Fruit fly (Drosophila melanogaster) whole organism, prepupa: ENCODE results near the gene CAH7.

ENCODE experiments used
- CG1621 ChIP-seq: fragments of 200-800 bp; sonication (Bioruptor generic); optimal IDR thresholded peaks from 3 replicates; lab custom pipeline; 2018; ENCODE audit warnings: missing biosample characterization, mild to moderate bottlenecking, missing genetic modification characterization
- CG34406 ChIP-seq: fragments of 200-800 bp; sonication (Bioruptor generic); optimal IDR thresholded peaks from 3 replicates; lab custom pipeline; 2016; ENCODE audit warnings: missing biosample characterization, missing genetic modification characterization
- CG6163 ChIP-seq: fragments of 200-800 bp; sonication (Bioruptor generic); IDR thresholded peaks from 3 replicates; pipeline ENCODE4 v1.3.6; 2022; ENCODE audit warnings: missing biosample characterization, missing genetic modification characterization
- CG6792 ChIP-seq: fragments of 200-800 bp; sonication (Bioruptor generic); optimal IDR thresholded peaks from 3 replicates; lab custom pipeline; 2016; ENCODE audit warnings: missing biosample characterization, missing genetic modification characterization
- CG8632 ChIP-seq: fragments of 200-800 bp; sonication (Bioruptor generic); optimal IDR thresholded peaks from 3 replicates; lab custom pipeline; 2016; ENCODE audit warnings: missing biosample characterization, missing genetic modification characterization
- Ets21C ChIP-seq: fragments of 200-800 bp; sonication (Bioruptor generic); optimal IDR thresholded peaks from 3 replicates; lab custom pipeline; 2016; ENCODE audit warnings: missing biosample characterization, missing genetic modification characterization
- Ets96B ChIP-seq: fragments of 200-800 bp; optimal IDR thresholded peaks from 2 replicates; lab custom pipeline; 2019; ENCODE audit warnings: missing biosample characterization, mild to moderate bottlenecking, missing genetic modification characterization, moderate library complexity
- Gug ChIP-seq: fragments of 200-800 bp; sonication (Bioruptor generic); IDR thresholded peaks from 2 replicates; pipeline ENCODE4 v1.3.6; 2022; ENCODE audit warnings: missing biosample characterization, missing genetic modification characterization
- Hr4 ChIP-seq: fragments of 200-800 bp; sonication (Bioruptor generic); optimal IDR thresholded peaks from 3 replicates; lab custom pipeline; 2016; ENCODE audit warnings: missing biosample characterization, missing genetic modification characterization
- salr ChIP-seq, 2 experiments: fragments of 200-800 bp; sonication (Bioruptor generic); optimal IDR thresholded peaks; 3 replicates each; lab custom pipeline; 2016 to 2018; ENCODE audit warnings: missing biosample characterization in 2 of 2, missing genetic modification characterization in 2 of 2, mild to moderate bottlenecking in 1 of 2
- spab ChIP-seq: fragments of 200-800 bp; sonication (Bioruptor generic); optimal IDR thresholded peaks from 2 replicates; lab custom pipeline; 2017; ENCODE audit warnings: missing biosample characterization, mild to moderate bottlenecking, missing genetic modification characterization, missing genetic modification reagents

DNA sequence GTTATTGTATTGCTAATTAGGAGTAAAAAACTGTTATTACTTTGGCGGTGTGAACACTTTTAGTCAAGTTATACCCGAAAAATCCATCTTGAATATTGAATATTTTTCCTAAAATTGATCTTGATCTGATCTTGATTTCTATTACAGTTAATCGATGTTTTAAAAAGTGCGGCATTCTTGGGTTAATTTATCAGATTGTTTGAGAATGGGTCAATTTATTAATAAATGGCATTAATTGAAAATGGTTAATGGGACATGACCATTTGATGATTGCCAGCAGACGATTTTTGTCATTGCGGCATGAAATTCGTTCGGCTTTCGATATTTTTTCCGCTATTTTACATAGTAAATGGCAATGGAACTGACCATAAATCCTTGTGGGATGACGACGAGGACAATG is 48.3 kb upstream of the CAH7 start, which contains the start of gene CG33631:
- no peak for TF ChIP-seq CG1621 (tag; lab: Kevin White, UChicago)
- no peak for TF ChIP-seq salr (GFP tag; optimal IDR thresholded peaks at IDR 0.05; lab: Kevin White, UChicago)
- no peak for TF ChIP-seq CG8632 (GFP tag; lab: Kevin White, UChicago)
- no peak for TF ChIP-seq CG34406 (GFP tag; lab: Kevin White, UChicago)
- no peak for TF ChIP-seq spab (GFP tag; lab: Kevin White, UChicago)
- TF ChIP-seq Gug: no peak
- TF ChIP-seq Ets96B (tag; lab: Kevin White, UChicago): no peak
- no peak for TF ChIP-seq Hr4 (GFP tag; lab: Kevin White, UChicago)
- TF ChIP-seq CG6163: no peak
- no peak for TF ChIP-seq Ets21C (GFP tag; lab: Kevin White, UChicago)
- TF ChIP-seq CG6792 (GFP tag; lab: Kevin White, UChicago): no peak
